Worm (Caenorhabditis elegans) whole organism, L2 larva: Measurements from ENCODE around the gene dyf-19.

Experiments
- C34F6.9 ChIP-seq: fragments of 150-350 bp; optimal IDR thresholded peaks from 2 replicates; lab custom pipeline; 2014; ENCODE audit warnings: missing biosample characterization, missing genetic modification characterization
- F13H6.1 ChIP-seq: sonication (generic microtip); optimal IDR thresholded peaks from 2 replicates; lab custom pipeline; 2016; ENCODE audit warnings: missing genetic modification characterization, missing compliant biosample characterization
- R02D3.7 ChIP-seq: fragments of 150-350 bp; optimal IDR thresholded peaks from 2 replicates; lab custom pipeline; 2014; ENCODE audit warnings: missing biosample characterization, missing genetic modification characterization
- Y55F3AM.14 ChIP-seq: fragments of 200-800 bp; sonication (Bioruptor generic); optimal IDR thresholded peaks from 2 replicates; lab custom pipeline; 2018; ENCODE audit warnings: mild to moderate bottlenecking, missing genetic modification characterization, missing compliant biosample characterization
- ZK546.5 ChIP-seq: sonication (generic microtip); optimal IDR thresholded peaks from 2 replicates; lab custom pipeline; 2017; ENCODE audit warnings: missing biosample characterization, missing genetic modification characterization
- alr-1 ChIP-seq: fragments of 150-350 bp; optimal IDR thresholded peaks from 2 replicates; lab custom pipeline; 2014; ENCODE audit warnings: missing biosample characterization, missing genetic modification characterization
- aly-2 ChIP-seq: fragments of 150-350 bp; optimal IDR thresholded peaks from 2 replicates; lab custom pipeline; 2014; ENCODE audit warnings: missing biosample characterization, missing genetic modification characterization
- ama-1 ChIP-seq: fragments of 150-350 bp; optimal IDR thresholded peaks from 2 replicates; lab custom pipeline; 2018; ENCODE audit warnings: inconsistent platforms
- blmp-1 ChIP-seq: sonication (generic microtip); optimal IDR thresholded peaks from 2 replicates; lab custom pipeline; 2017; ENCODE audit warnings: missing genetic modification characterization, mild to moderate bottlenecking, missing compliant biosample characterization, antibody characterized with exemption, moderate library complexity; ENCODE audit not compliant: insufficient read depth
- ceh-16 ChIP-seq: fragments of 150-350 bp; optimal IDR thresholded peaks from 2 replicates; lab custom pipeline; 2014; ENCODE audit warnings: missing biosample characterization, missing genetic modification characterization
- ceh-82 ChIP-seq: fragments of 150-350 bp; optimal IDR thresholded peaks from 2 replicates; lab custom pipeline; 2014; ENCODE audit warnings: missing biosample characterization, missing genetic modification characterization
- crh-2 ChIP-seq: sonication (generic microtip); optimal IDR thresholded peaks from 2 replicates; lab custom pipeline; 2017; ENCODE audit warnings: missing biosample characterization, missing genetic modification characterization
- dmd-4 ChIP-seq: sonication (generic microtip); optimal IDR thresholded peaks from 2 replicates; lab custom pipeline; 2017; ENCODE audit warnings: missing biosample characterization, missing genetic modification characterization
- egl-27 ChIP-seq: sonication (generic microtip); optimal IDR thresholded peaks from 3 replicates; lab custom pipeline; 2017; ENCODE audit warnings: missing biosample characterization, missing genetic modification reagents, missing genetic modification characterization
- elt-1 ChIP-seq: fragments of 150-350 bp; optimal IDR thresholded peaks from 2 replicates; lab custom pipeline; 2014; ENCODE audit warnings: missing biosample characterization, missing genetic modification characterization
- elt-3 ChIP-seq: sonication (generic microtip); optimal IDR thresholded peaks from 2 replicates; lab custom pipeline; 2017; ENCODE audit warnings: missing biosample characterization, missing genetic modification characterization
- fos-1 ChIP-seq: fragments of 150-350 bp; optimal IDR thresholded peaks from 2 replicates; lab custom pipeline; 2014; ENCODE audit warnings: missing biosample characterization, missing genetic modification characterization
- gmeb-1 ChIP-seq: fragments of 150-350 bp; optimal IDR thresholded peaks from 2 replicates; lab custom pipeline; 2014; ENCODE audit warnings: missing biosample characterization, missing genetic modification characterization
- lin-11 ChIP-seq: fragments of 150-350 bp; sonication (generic microtip); optimal IDR thresholded peaks from 2 replicates; lab custom pipeline; 2014; ENCODE audit warnings: missing biosample characterization, missing genetic modification characterization, inconsistent platforms, mixed read lengths
- lin-13 ChIP-seq: fragments of 150-350 bp; optimal IDR thresholded peaks from 2 replicates; lab custom pipeline; 2014; ENCODE audit warnings: missing biosample characterization, missing genetic modification reagents, missing genetic modification characterization
- lin-39 ChIP-seq: fragments of 150-350 bp; optimal IDR thresholded peaks from 2 replicates; lab custom pipeline; 2014; ENCODE audit warnings: missing biosample characterization, missing genetic modification reagents, missing genetic modification characterization
- lsy-2 ChIP-seq, 2 experiments: fragments of 150-350 bp in 1 of 2; sonication (generic microtip) in 1 of 2; optimal IDR thresholded peaks; 2 replicates each; lab custom pipeline; 2014 to 2017; ENCODE audit warnings: missing biosample characterization in 2 of 2, missing genetic modification characterization in 2 of 2
- mab-5 ChIP-seq: fragments of 150-350 bp; optimal IDR thresholded peaks from 2 replicates; lab custom pipeline; 2014; ENCODE audit warnings: missing biosample characterization, missing genetic modification characterization
- mbf-1 ChIP-seq: sonication (generic microtip); optimal IDR thresholded peaks from 2 replicates; lab custom pipeline; 2017; ENCODE audit warnings: missing biosample characterization, missing genetic modification characterization
- mdl-1 ChIP-seq, 2 experiments: fragments of 150-350 bp in 1 of 2; sonication (generic microtip) in 1 of 2; optimal IDR thresholded peaks; 2 replicates each; lab custom pipeline; 2017; ENCODE audit warnings: missing biosample characterization in 2 of 2, missing genetic modification characterization in 2 of 2
- nhr-10 ChIP-seq: sonication (generic microtip); optimal IDR thresholded peaks from 2 replicates; lab custom pipeline; 2017; ENCODE audit warnings: missing biosample characterization, missing genetic modification characterization
- nhr-11 ChIP-seq: fragments of 150-350 bp; optimal IDR thresholded peaks from 2 replicates; lab custom pipeline; 2014; ENCODE audit warnings: missing biosample characterization, missing genetic modification characterization
- nhr-12 ChIP-seq: fragments of 150-350 bp; optimal IDR thresholded peaks from 2 replicates; lab custom pipeline; 2014; ENCODE audit warnings: missing biosample characterization, missing genetic modification characterization
- nhr-129 ChIP-seq: fragments of 150-350 bp; optimal IDR thresholded peaks from 2 replicates; lab custom pipeline; 2014; ENCODE audit warnings: missing biosample characterization, missing genetic modification characterization
- nhr-21 ChIP-seq: fragments of 150-350 bp; optimal IDR thresholded peaks from 2 replicates; lab custom pipeline; 2014; ENCODE audit warnings: missing biosample characterization, missing genetic modification characterization
- nhr-23 ChIP-seq: fragments of 150-350 bp; optimal IDR thresholded peaks from 2 replicates; lab custom pipeline; 2014; ENCODE audit warnings: missing biosample characterization, missing genetic modification reagents, missing genetic modification characterization
- nhr-237 ChIP-seq: fragments of 150-350 bp; optimal IDR thresholded peaks from 2 replicates; lab custom pipeline; 2014; ENCODE audit warnings: missing biosample characterization, missing genetic modification characterization
- nhr-25 ChIP-seq: fragments of 150-350 bp; sonication (generic microtip); optimal IDR thresholded peaks from 3 replicates; lab custom pipeline; 2014; ENCODE audit warnings: missing biosample characterization, missing genetic modification characterization
- nhr-6 ChIP-seq: fragments of 150-350 bp; optimal IDR thresholded peaks from 2 replicates; lab custom pipeline; 2014; ENCODE audit warnings: missing biosample characterization, missing genetic modification characterization
- nhr-77 ChIP-seq: fragments of 150-350 bp; optimal IDR thresholded peaks from 2 replicates; lab custom pipeline; 2014; ENCODE audit warnings: missing biosample characterization, missing genetic modification characterization
- peb-1 ChIP-seq: fragments of 150-350 bp; optimal IDR thresholded peaks from 2 replicates; lab custom pipeline; 2014; ENCODE audit warnings: missing biosample characterization, missing genetic modification characterization
- sem-4 ChIP-seq: fragments of 150-350 bp; optimal IDR thresholded peaks from 2 replicates; lab custom pipeline; 2014; ENCODE audit warnings: missing biosample characterization, missing genetic modification reagents, missing genetic modification characterization
- skn-1 ChIP-seq: sonication (generic microtip); optimal IDR thresholded peaks from 2 replicates; lab custom pipeline; 2017; ENCODE audit warnings: missing biosample characterization, missing genetic modification characterization
- sma-3 ChIP-seq: sonication (generic microtip); optimal IDR thresholded peaks from 2 replicates; lab custom pipeline; 2016; ENCODE audit warnings: missing genetic modification reagents, missing genetic modification characterization, missing compliant biosample characterization
- sma-9 ChIP-seq, 2 experiments: fragments of 150-350 bp in 1 of 2; sonication (generic microtip) in 1 of 2; optimal IDR thresholded peaks; 2 replicates each; lab custom pipeline; 2014 to 2016; ENCODE audit warnings: missing genetic modification characterization in 2 of 2, mild to moderate bottlenecking in 1 of 2, missing biosample characterization in 1 of 2, missing compliant biosample characterization in 1 of 2, missing genetic modification reagents in 1 of 2, moderate library complexity in 1 of 2
- snpc-4 ChIP-seq: fragments of 150-350 bp; optimal IDR thresholded peaks from 2 replicates; lab custom pipeline; 2014; ENCODE audit warnings: missing biosample characterization, missing genetic modification characterization
- unc-39 ChIP-seq: fragments of 150-350 bp; optimal IDR thresholded peaks from 2 replicates; lab custom pipeline; 2014; ENCODE audit warnings: missing biosample characterization, missing genetic modification characterization
- unc-55 ChIP-seq: fragments of 150-350 bp; sonication (generic microtip); optimal IDR thresholded peaks from 3 replicates; lab custom pipeline; 2014; ENCODE audit warnings: missing biosample characterization, missing genetic modification reagents, missing genetic modification characterization
- unc-62 ChIP-seq: fragments of 150-350 bp; optimal IDR thresholded peaks from 2 replicates; lab custom pipeline; 2014; ENCODE audit warnings: missing biosample characterization, missing genetic modification reagents, missing genetic modification characterization
- zag-1 ChIP-seq: fragments of 150-350 bp; optimal IDR thresholded peaks from 2 replicates; lab custom pipeline; 2014; ENCODE audit warnings: missing biosample characterization, missing genetic modification characterization
- ztf-1 ChIP-seq: fragments of 200-800 bp; sonication (Bioruptor generic); conservative IDR thresholded peaks from 2 replicates; pipeline ENCODE4 v1.3.6; 2022; ENCODE audit warnings: missing genetic modification characterization, missing compliant biosample characterization
- ztf-11 ChIP-seq: sonication (generic microtip); optimal IDR thresholded peaks from 2 replicates; lab custom pipeline; 2017; ENCODE audit warnings: missing biosample characterization, missing genetic modification characterization
- ztf-4 ChIP-seq: fragments of 150-350 bp; optimal IDR thresholded peaks from 2 replicates; lab custom pipeline; 2014; ENCODE audit warnings: missing biosample characterization, missing genetic modification characterization

Gene dyf-19

DNA sequence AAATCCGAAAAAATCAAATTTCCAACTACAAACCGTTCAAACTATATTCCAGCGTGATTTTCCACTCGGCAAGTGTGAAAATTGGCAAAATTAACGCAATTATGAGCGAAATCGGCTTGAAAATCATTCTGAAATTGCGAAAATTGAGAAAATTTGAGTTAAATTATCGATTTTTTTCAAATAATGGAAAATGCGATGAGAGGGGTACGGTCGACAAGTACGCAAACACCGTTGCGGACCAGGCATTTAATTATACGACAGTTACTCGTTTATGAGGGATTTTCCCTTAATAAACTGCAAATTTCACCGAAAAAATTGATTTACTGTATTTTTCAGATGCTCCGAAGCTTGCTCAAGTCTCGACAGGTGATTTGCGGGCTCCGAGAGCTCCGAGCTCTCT is 19.1 kb downstream of the dyf-19 start, which contains the start of the genes Y43F8C.7 and mrps-28:
Gene Y43F8C.7, minus strand, starts transcription at position 128 of the 400 bp plus-strand sequence.
Gene mrps-28, plus strand, starts transcription at position 337 of the 400 bp plus-strand sequence.
- TF ChIP-seq ztf-4 (tag; lab: Kevin White, UChicago) (no peak), nhr-77 (tag; lab: Kevin White, UChicago) (no peak), lin-13 (peak; percentile 50), F13H6.1 (tag; lab: Kevin White, UChicago) (no peak), Y55F3AM.14 (GFP tag; lab: Kevin White, UChicago) (no peak), unc-62 (GFP tag; lab: Kevin White, UChicago) (no peak), sma-3 (GFP tag; lab: Kevin White, UChicago) (no peak), crh-2 (peak; percentile 34), egl-27 (no peak), lsy-2 (tag; optimal IDR thresholded peaks at IDR 0.05; lab: Kevin White, UChicago) (peak; percentile 94 to 98), ceh-16 (tag; lab: Kevin White, UChicago) (no peak), R02D3.7 (tag; lab: Kevin White, UChicago) (no peak), ztf-11 (no peak), ama-1 (lab: Kevin White, UChicago) (no peak), lin-11 (peak; percentile 8), gmeb-1 (tag; lab: Kevin White, UChicago) (peak; percentile 5), nhr-23 (tag; lab: Kevin White, UChicago) (no peak), unc-55 (peak; percentile 62), fos-1 (tag; lab: Kevin White, UChicago) (no peak), nhr-237 (tag; lab: Kevin White, UChicago) (no peak), ztf-1 (GFP tag; lab: Robert Waterston, UW) (no peak), snpc-4 (tag; lab: Kevin White, UChicago) (no peak), nhr-6 (tag; lab: Kevin White, UChicago) (no peak), alr-1 (tag; lab: Kevin White, UChicago) (no peak), zag-1 (tag; lab: Kevin White, UChicago) (peak; percentile 18), C34F6.9 (tag; lab: Kevin White, UChicago) (peak; percentile 71), blmp-1 (tag; lab: Kevin White, UChicago) (no peak), sem-4 (tag; lab: Kevin White, UChicago) (no peak), nhr-12 (tag; lab: Kevin White, UChicago) (no peak), mab-5 (tag; lab: Kevin White, UChicago) (no peak), mbf-1 (tag; lab: Kevin White, UChicago) (no peak), ZK546.5 (tag; lab: Kevin White, UChicago) (no peak), elt-1 (tag; lab: Kevin White, UChicago) (no peak), unc-39 (no peak), lin-39 (tag; lab: Kevin White, UChicago) (no peak), skn-1 (no peak), dmd-4 (tag; lab: Kevin White, UChicago) (no peak), aly-2 (tag; lab: Kevin White, UChicago) (no peak), nhr-25 (tag; lab: Kevin White, UChicago) (no peak), peb-1 (tag; lab: Kevin White, UChicago) (no peak), ceh-82 (tag; lab: Kevin White, UChicago) (no peak), sma-9 (GFP tag; optimal IDR thresholded peaks at IDR 0.05; lab: Kevin White, UChicago) (no peak), sma-9 (tag; optimal IDR thresholded peaks at IDR 0.05; lab: Kevin White, UChicago) (no peak), nhr-11 (tag; lab: Kevin White, UChicago) (no peak), mdl-1 (tag; optimal IDR thresholded peaks at IDR 0.05; lab: Kevin White, UChicago) (no peak), nhr-129 (tag; lab: Kevin White, UChicago) (peak; percentile 45), elt-3 (tag; lab: Kevin White, UChicago) (no peak), nhr-21 (tag; lab: Kevin White, UChicago) (no peak), nhr-10 (tag; lab: Kevin White, UChicago) (no peak)
- TF ChIP-seq, all 48 proteins: peak for 9
